Fruit fly (Drosophila melanogaster) whole organism, embryonic: Measurements from ENCODE around the gene CG17549.

Source experiments
- Bdp1 ChIP-seq: fragments of 200-800 bp; sonication (Bioruptor generic); optimal IDR thresholded peaks from 3 replicates; lab custom pipeline; 2016; ENCODE audit warnings: missing biosample characterization, missing genetic modification characterization
- Bteb2 ChIP-seq: fragments of 200-800 bp; sonication (Bioruptor generic); optimal IDR thresholded peaks from 2 replicates; lab custom pipeline; 2016; ENCODE audit warnings: missing biosample characterization, missing genetic modification characterization
- CG10321 ChIP-seq: fragments of 200-800 bp; sonication (Bioruptor generic); IDR thresholded peaks from 2 replicates; pipeline ENCODE4 v1.3.6; 2022; ENCODE audit warnings: missing biosample characterization, missing genetic modification characterization
- CG11504 ChIP-seq: fragments of 200-800 bp; sonication (Bioruptor generic); optimal IDR thresholded peaks from 3 replicates; lab custom pipeline; 2019; ENCODE audit warnings: missing biosample characterization, mild to moderate bottlenecking, missing genetic modification characterization, moderate library complexity
- CG13296 ChIP-seq: fragments of 200-800 bp; sonication (Bioruptor generic); optimal IDR thresholded peaks from 3 replicates; lab custom pipeline; 2018; ENCODE audit warnings: missing biosample characterization, mild to moderate bottlenecking, missing genetic modification characterization
- CG17359 ChIP-seq: fragments of 200-800 bp; sonication (Bioruptor generic); optimal IDR thresholded peaks from 3 replicates; lab custom pipeline; 2018; ENCODE audit warnings: missing biosample characterization, mild to moderate bottlenecking, missing genetic modification characterization, moderate library complexity
- CG2116 ChIP-seq: fragments of 200-800 bp; sonication (Bioruptor generic); optimal IDR thresholded peaks from 3 replicates; lab custom pipeline; 2018; ENCODE audit warnings: missing biosample characterization, mild to moderate bottlenecking, missing genetic modification characterization
- CG30020 ChIP-seq: fragments of 200-800 bp; optimal IDR thresholded peaks from 2 replicates; lab custom pipeline; 2019; ENCODE audit warnings: missing biosample characterization, mild to moderate bottlenecking, missing genetic modification characterization, moderate library complexity
- CG33557 ChIP-seq: fragments of 200-800 bp; sonication (Bioruptor generic); optimal IDR thresholded peaks from 2 replicates; lab custom pipeline; 2019; ENCODE audit warnings: missing biosample characterization, mild to moderate bottlenecking, missing genetic modification characterization, moderate library complexity
- CG4282 ChIP-seq: fragments of 200-800 bp; sonication (Bioruptor generic); optimal IDR thresholded peaks from 2 replicates; lab custom pipeline; 2016; ENCODE audit warnings: missing biosample characterization, missing genetic modification characterization
- CG4617 ChIP-seq: fragments of 200-800 bp; sonication (Bioruptor generic); optimal IDR thresholded peaks from 3 replicates; lab custom pipeline; 2016; ENCODE audit warnings: missing biosample characterization, missing genetic modification characterization, borderline replicate concordance
- CG4707 ChIP-seq: fragments of 200-800 bp; sonication (Bioruptor generic); optimal IDR thresholded peaks from 2 replicates; lab custom pipeline; 2018; ENCODE audit warnings: missing biosample characterization, mild to moderate bottlenecking, missing genetic modification characterization, moderate library complexity
- CG6654 ChIP-seq: fragments of 200-800 bp; sonication (Bioruptor generic); optimal IDR thresholded peaks from 2 replicates; lab custom pipeline; 2017; ENCODE audit warnings: missing biosample characterization, mild to moderate bottlenecking, missing genetic modification characterization
- CG7963 ChIP-seq: fragments of 200-800 bp; sonication (Bioruptor generic); IDR thresholded peaks from 3 replicates; pipeline ENCODE4 v1.3.6; 2022; ENCODE audit warnings: missing biosample characterization, missing genetic modification characterization; ENCODE audit not compliant: partially characterized antibody
- CG9609 ChIP-seq: fragments of 200-800 bp; sonication (Bioruptor generic); optimal IDR thresholded peaks from 3 replicates; lab custom pipeline; 2016; ENCODE audit warnings: missing biosample characterization, missing genetic modification characterization
- CG9817 ChIP-seq: fragments of 200-800 bp; sonication (Bioruptor generic); optimal IDR thresholded peaks from 2 replicates; lab custom pipeline; 2018; ENCODE audit warnings: missing biosample characterization, mild to moderate bottlenecking, missing genetic modification characterization, moderate library complexity
- CTCF ChIP-seq: fragments of 200-800 bp; sonication (Bioruptor generic); optimal IDR thresholded peaks from 2 replicates; lab custom pipeline; 2017; ENCODE audit warnings: missing biosample characterization, mild to moderate bottlenecking, missing genetic modification characterization, moderate library complexity
- Chrac-16 ChIP-seq: fragments of 200-800 bp; sonication (Bioruptor generic); optimal IDR thresholded peaks from 3 replicates; lab custom pipeline; 2016; ENCODE audit warnings: missing biosample characterization, missing genetic modification characterization
- Dp ChIP-seq: fragments of 200-800 bp; sonication (Bioruptor generic); optimal IDR thresholded peaks from 2 replicates; lab custom pipeline; 2018; ENCODE audit warnings: missing biosample characterization, mild to moderate bottlenecking, missing genetic modification characterization, moderate library complexity
- Gug ChIP-seq: fragments of 200-800 bp; sonication (Bioruptor generic); IDR thresholded peaks from 4 replicates; pipeline ENCODE4 v1.3.6; 2022; ENCODE audit warnings: missing biosample characterization, missing genetic modification characterization
- H15 ChIP-seq: fragments of 200-800 bp; sonication (Bioruptor generic); IDR thresholded peaks from 3 replicates; pipeline ENCODE4 v1.3.6; 2022; ENCODE audit warnings: missing biosample characterization, missing genetic modification characterization
- HHEX ChIP-seq: fragments of 200-800 bp; sonication (Bioruptor generic); optimal IDR thresholded peaks from 3 replicates; lab custom pipeline; 2017; ENCODE audit warnings: missing biosample characterization, mild to moderate bottlenecking, missing genetic modification characterization, missing genetic modification reagents
- Hmr ChIP-seq: fragments of 200-800 bp; sonication (Bioruptor generic); optimal IDR thresholded peaks from 3 replicates; lab custom pipeline; 2017; ENCODE audit warnings: mild to moderate bottlenecking, missing biosample characterization, missing genetic modification reagents, missing genetic modification characterization
- Hr39 ChIP-seq: fragments of >200 bp; optimal IDR thresholded peaks from 2 replicates; lab custom pipeline; 2017
- Nf-YA ChIP-seq: fragments of 200-800 bp; sonication (Bioruptor generic); IDR thresholded peaks from 2 replicates; pipeline ENCODE4 v1.3.6; 2022; ENCODE audit warnings: missing biosample characterization, missing genetic modification characterization
- Pdp1 ChIP-seq, 2 experiments: fragments of 200-800 bp; sonication (Bioruptor generic); optimal IDR thresholded peaks; 3 replicates each; lab custom pipeline; 2016; ENCODE audit warnings: missing biosample characterization in 2 of 2, missing genetic modification characterization in 2 of 2, mild to moderate bottlenecking in 1 of 2, moderate library complexity in 1 of 2
- Rx ChIP-seq: fragments of 200-800 bp; sonication (Bioruptor generic); IDR thresholded peaks from 2 replicates; pipeline ENCODE4 v1.3.6; 2022; ENCODE audit warnings: missing biosample characterization, missing genetic modification characterization
- Scr ChIP-seq: fragments of 200-800 bp; sonication (Bioruptor generic); IDR thresholded peaks from 2 replicates; pipeline ENCODE4 v1.3.6; 2022; ENCODE audit warnings: missing biosample characterization, missing genetic modification characterization; ENCODE audit not compliant: partially characterized antibody
- Spps ChIP-seq: fragments of 200-800 bp; sonication (Bioruptor generic); optimal IDR thresholded peaks from 2 replicates; lab custom pipeline; 2018; ENCODE audit warnings: missing biosample characterization, mild to moderate bottlenecking, missing genetic modification characterization
- cas ChIP-seq: fragments of 200-800 bp; sonication (Bioruptor generic); IDR thresholded peaks from 2 replicates; pipeline ENCODE4 v1.3.6; 2022; ENCODE audit warnings: missing biosample characterization, missing genetic modification characterization
- crol ChIP-seq: fragments of 200-800 bp; sonication (Bioruptor generic); IDR thresholded peaks from 2 replicates; pipeline ENCODE4 v1.3.6; 2022; ENCODE audit warnings: missing biosample characterization, missing genetic modification characterization
- exex ChIP-seq: fragments of 200-800 bp; sonication (Bioruptor generic); optimal IDR thresholded peaks from 4 replicates; lab custom pipeline; 2018; ENCODE audit warnings: missing biosample characterization, mild to moderate bottlenecking, missing genetic modification characterization, moderate library complexity
- gcm2 ChIP-seq: fragments of 200-800 bp; sonication (Bioruptor generic); optimal IDR thresholded peaks from 2 replicates; lab custom pipeline; 2016; ENCODE audit warnings: missing biosample characterization, missing genetic modification characterization
- gfzf ChIP-seq: fragments of 200-800 bp; sonication (Bioruptor generic); optimal IDR thresholded peaks from 2 replicates; lab custom pipeline; 2016; ENCODE audit warnings: missing biosample characterization, mild to moderate bottlenecking, missing genetic modification characterization, moderate library complexity
- gro ChIP-seq: fragments of 200-800 bp; sonication (Bioruptor generic); optimal IDR thresholded peaks from 2 replicates; lab custom pipeline; 2016; ENCODE audit warnings: missing biosample characterization, missing genetic modification characterization
- lola ChIP-seq, 3 experiments: fragments of >200 bp in 2 of 3; fragments of 200-800 bp in 1 of 3; sonication (Bioruptor generic) in 1 of 3; optimal IDR thresholded peaks; 2 replicates each; lab custom pipeline; 2017 to 2019; ENCODE audit warnings: missing biosample characterization in 3 of 3, missing genetic modification characterization in 3 of 3, mild to moderate bottlenecking in 1 of 3, moderate library complexity in 1 of 3
- mirr ChIP-seq: fragments of 200-800 bp; sonication (Bioruptor generic); optimal IDR thresholded peaks from 3 replicates; lab custom pipeline; 2018; ENCODE audit warnings: missing biosample characterization, mild to moderate bottlenecking, missing genetic modification characterization
- mld ChIP-seq: fragments of 200-800 bp; sonication (Bioruptor generic); IDR thresholded peaks from 3 replicates; pipeline ENCODE4 v1.3.6; 2022; ENCODE audit warnings: missing biosample characterization, missing genetic modification characterization; ENCODE audit not compliant: partially characterized antibody
- org-1 ChIP-seq: fragments of 200-800 bp; sonication (Bioruptor generic); optimal IDR thresholded peaks from 2 replicates; lab custom pipeline; 2017; ENCODE audit warnings: missing biosample characterization, missing genetic modification characterization
- pnt ChIP-seq: fragments of 200-800 bp; sonication (Bioruptor generic); optimal IDR thresholded peaks from 3 replicates; lab custom pipeline; 2016; ENCODE audit warnings: missing biosample characterization, missing genetic modification characterization
- pros ChIP-seq: fragments of 200-800 bp; sonication (Bioruptor generic); optimal IDR thresholded peaks from 3 replicates; lab custom pipeline; 2019; ENCODE audit warnings: missing biosample characterization, mild to moderate bottlenecking, missing genetic modification characterization, moderate library complexity
- psq ChIP-seq: fragments of 200-800 bp; sonication (Bioruptor generic); optimal IDR thresholded peaks from 2 replicates; lab custom pipeline; 2017; ENCODE audit warnings: missing biosample characterization, missing genetic modification characterization
- rib ChIP-seq: fragments of 200-800 bp; sonication (Bioruptor generic); IDR thresholded peaks from 2 replicates; pipeline ENCODE4 v1.3.6; 2022; ENCODE audit warnings: missing biosample characterization, missing genetic modification characterization
- ro ChIP-seq: fragments of 200-800 bp; sonication (Bioruptor generic); IDR thresholded peaks from 2 replicates; pipeline ENCODE4 v1.3.6; 2022; ENCODE audit warnings: missing biosample characterization, missing genetic modification characterization
- slbo ChIP-seq: fragments of 200-800 bp; sonication (Bioruptor generic); IDR thresholded peaks from 2 replicates; pipeline ENCODE4 v1.3.6; 2022; ENCODE audit warnings: missing biosample characterization, missing genetic modification characterization
- toy ChIP-seq: fragments of 200-800 bp; sonication (Bioruptor generic); IDR thresholded peaks from 2 replicates; pipeline ENCODE4 v1.3.6; 2022; ENCODE audit warnings: missing biosample characterization, missing genetic modification characterization
- trem ChIP-seq: fragments of 200-800 bp; optimal IDR thresholded peaks from 3 replicates; lab custom pipeline; 2019; ENCODE audit warnings: missing biosample characterization, mild to moderate bottlenecking, missing genetic modification characterization, moderate library complexity
- z ChIP-seq: fragments of 200-800 bp; sonication (Bioruptor generic); IDR thresholded peaks from 3 replicates; pipeline ENCODE4 v1.3.6; 2022; ENCODE audit warnings: missing biosample characterization, missing genetic modification characterization
- zen ChIP-seq: fragments of 200-800 bp; sonication (Bioruptor generic); optimal IDR thresholded peaks from 3 replicates; lab custom pipeline; 2018; ENCODE audit warnings: missing biosample characterization, mild to moderate bottlenecking, missing genetic modification characterization, moderate library complexity

Gene CG17549

dm6 chr2L:19398317-19399234 lies 8.7 kb upstream of the CG17549 start, which contains the start of gene CG17544 (continued):
- TF ChIP-seq CG10321 (GFP tag; lab: Robert Waterston, UW) (peak; percentile 90), gfzf (GFP tag; lab: Kevin White, UChicago) (no peak), pnt (GFP tag; lab: Kevin White, UChicago) (peak; percentile 33), Hr39 (no peak), Spps (tag; lab: Kevin White, UChicago) (peak; percentile 45), z (GFP tag; lab: Robert Waterston, UW) (no peak), H15 (GFP tag; lab: Robert Waterston, UW) (peak; percentile 11; the same call in 1 of the 3 replicates), CG7963 (GFP tag; lab: Robert Waterston, UW) (no peak), Scr (GFP tag; lab: Robert Waterston, UW) (no peak), CG6654 (GFP tag; lab: Kevin White, UChicago) (peak; percentile 66), pros (GFP tag; lab: Kevin White, UChicago) (peak; percentile 54), Pdp1 (GFP tag; optimal IDR thresholded peaks at IDR 0.05; lab: Kevin White, UChicago) (peak; percentile 29 to 33), lola (GFP tag; optimal IDR thresholded peaks at IDR 0.05; lab: Kevin White, UChicago) (peak in 1 of 3 experiments; percentile 83), Hmr (GFP tag; lab: Kevin White, UChicago) (peak; percentile 91), Gug (peak; percentile 39; the same call in 2 of the 4 replicates), zen (tag; lab: Kevin White, UChicago) (peak; percentile 62), Bteb2 (GFP tag; lab: Kevin White, UChicago) (no peak), CG11504 (tag; lab: Kevin White, UChicago) (peak; percentile 86), CG9609 (GFP tag; lab: Kevin White, UChicago) (peak; percentile 31), gcm2 (GFP tag; lab: Kevin White, UChicago) (no peak), cas (GFP tag; lab: Robert Waterston, UW) (no peak), CG4707 (GFP tag; lab: Kevin White, UChicago) (no peak), toy (GFP tag; lab: Robert Waterston, UW) (no peak), slbo (peak; percentile 76), Rx (GFP tag; lab: Robert Waterston, UW) (peak; percentile 52; the same call in 1 of the 2 replicates), CG4282 (GFP tag; lab: Kevin White, UChicago) (no peak), exex (peak; percentile 37), gro (GFP tag; lab: Kevin White, UChicago) (peak; percentile 51), CG17359 (tag; lab: Kevin White, UChicago) (peak; percentile 76), mld (GFP tag; lab: Robert Waterston, UW) (no peak), Chrac-16 (GFP tag; lab: Kevin White, UChicago) (peak; percentile 59), Nf-YA (GFP tag; lab: Robert Waterston, UW) (no peak), org-1 (peak; percentile 20), CG2116 (peak; percentile 21), CG9817 (tag; lab: Kevin White, UChicago) (peak; percentile 74), mirr (GFP tag; lab: Kevin White, UChicago) (peak; percentile 68), CG33557 (peak; percentile 83), trem (peak; percentile 75), ro (GFP tag; lab: Robert Waterston, UW) (no peak), Dp (GFP tag; lab: Kevin White, UChicago) (no peak), rib (peak; percentile 66; the same call in 1 of the 2 replicates), CG30020 (peak; percentile 49), Bdp1 (no peak), CG13296 (GFP tag; lab: Kevin White, UChicago) (peak; percentile 81), crol (GFP tag; lab: Robert Waterston, UW) (peak; percentile 99), CG4617 (GFP tag; lab: Kevin White, UChicago) (peak; percentile 36), psq (no peak), HHEX (GFP tag; lab: Kevin White, UChicago) (peak; percentile 83), CTCF (no peak)
